Worm (Caenorhabditis elegans) whole organism, young adult: ENCODE measurements around the gene F23H12.7.

ENCODE experiments used
- F49E8.2 ChIP-seq: sonication (generic microtip); optimal IDR thresholded peaks from 3 replicates; lab custom pipeline; 2017; ENCODE audit warnings: missing genetic modification characterization, mild to moderate bottlenecking, missing compliant biosample characterization, antibody characterized with exemption, moderate library complexity; ENCODE audit not compliant: insufficient read depth
- K11D2.4 ChIP-seq: fragments of 200-800 bp; sonication (Bioruptor generic); IDR thresholded peaks from 2 replicates; pipeline ENCODE4 v1.3.6; 2022; ENCODE audit warnings: missing genetic modification reagents, missing genetic modification characterization, missing compliant biosample characterization
- him-1 ChIP-seq: sonication (generic microtip); optimal IDR thresholded peaks from 2 replicates; lab custom pipeline; 2016; ENCODE audit warnings: missing genotype, missing genetic modification reagents, missing genetic modification characterization, missing compliant biosample characterization
- hmg-20 ChIP-seq: fragments of 200-800 bp; sonication (Bioruptor generic); IDR thresholded peaks from 2 replicates; pipeline ENCODE4 v1.3.6; 2022; ENCODE audit warnings: missing genetic modification reagents, missing genetic modification characterization, missing compliant biosample characterization
- nhr-90 ChIP-seq: sonication (generic microtip); optimal IDR thresholded peaks from 2 replicates; lab custom pipeline; 2016; ENCODE audit warnings: missing genotype, mild to moderate bottlenecking, missing genetic modification characterization, missing compliant biosample characterization
- pha-4 ChIP-seq: fragments of 150-350 bp; sonication (generic microtip); optimal IDR thresholded peaks from 2 replicates; lab custom pipeline; 2014; ENCODE audit warnings: missing biosample characterization, missing genetic modification reagents, missing genetic modification characterization
- rcor-1 ChIP-seq: fragments of 200-800 bp; sonication (Bioruptor generic); IDR thresholded peaks from 2 replicates; pipeline ENCODE4 v1.3.6; 2022; ENCODE audit warnings: missing genetic modification reagents, missing genetic modification characterization, missing compliant biosample characterization
- unc-130 ChIP-seq: sonication (generic microtip); optimal IDR thresholded peaks from 2 replicates; lab custom pipeline; 2016; ENCODE audit warnings: missing genetic modification reagents, missing genetic modification characterization, missing compliant biosample characterization
- ztf-3 ChIP-seq: fragments of 200-800 bp; sonication (Bioruptor generic); optimal IDR thresholded peaks from 2 replicates; lab custom pipeline; 2018; ENCODE audit warnings: mild to moderate bottlenecking, missing genetic modification characterization, missing compliant biosample characterization

DNA sequence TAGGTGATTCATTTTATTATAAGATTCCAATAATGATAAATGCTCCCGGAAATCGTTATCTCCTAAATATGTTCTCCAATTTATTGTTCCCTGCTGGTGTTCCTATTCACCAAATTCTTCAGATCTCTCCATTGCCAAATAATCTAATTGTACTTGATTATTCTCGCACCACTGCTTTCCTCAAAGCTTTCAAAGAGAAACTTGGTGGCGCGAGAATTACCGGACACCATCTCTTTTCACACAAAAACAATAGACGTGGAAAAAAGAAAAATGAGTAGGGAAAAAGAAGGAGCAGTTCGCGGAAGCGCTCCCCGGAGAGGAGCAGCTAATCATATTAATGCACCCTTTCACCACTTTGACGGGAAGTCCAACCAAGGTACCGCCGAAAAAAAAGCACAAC, 49.9 kb downstream of the F23H12.7 start:
- TF ChIP-seq pha-4, result no peak
- no peak for TF ChIP-seq rcor-1
- TF ChIP-seq ztf-3 (GFP tag; lab: Kevin White, UChicago), result no peak
- TF ChIP-seq K11D2.4 (GFP tag; lab: Robert Waterston, UW), result no peak
- no peak for TF ChIP-seq F49E8.2 (tag; lab: Kevin White, UChicago)
- no peak for TF ChIP-seq nhr-90 (tag; lab: Kevin White, UChicago)
- TF ChIP-seq unc-130 (GFP tag; lab: Kevin White, UChicago), result no peak
- TF ChIP-seq him-1 (tag; lab: Kevin White, UChicago), result no peak
- TF ChIP-seq hmg-20 (GFP tag; lab: Robert Waterston, UW), result no peak
